Worm (Caenorhabditis elegans): ENCODE results near the gene R13H4.6.

DNA sequence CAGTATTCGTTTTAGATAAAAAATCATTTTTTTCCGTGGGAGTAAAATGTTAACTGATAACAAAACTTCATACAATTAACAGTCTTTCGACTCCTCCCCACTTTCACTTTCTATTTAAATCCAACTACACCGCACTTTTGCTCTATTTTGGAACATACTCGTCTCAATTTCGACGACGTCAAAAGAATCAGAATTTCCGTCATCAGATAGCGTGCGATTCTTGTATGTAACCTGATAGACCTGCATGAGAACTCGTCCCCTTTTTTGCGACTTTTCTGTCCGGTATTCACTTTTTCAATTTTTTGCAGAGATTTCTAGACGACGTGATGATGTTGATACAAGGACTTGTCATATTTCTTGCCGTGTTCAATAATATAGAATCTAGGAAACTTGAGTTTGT lies 29.6 kb upstream of the R13H4.6 start, which contains the start of gene pho-8:
- TF ChIP-seq zag-1 (tag; optimal IDR thresholded peaks at IDR 0.05) (no peak), fos-1 (tag; optimal IDR thresholded peaks at IDR 0.05) (no peak), pax-3 (tag; optimal IDR thresholded peaks at IDR 0.05) (no peak)
